Worm (Caenorhabditis elegans) whole organism, L3 larva: ENCODE measurements around the gene sur-5.

ENCODE experiments used
- ZK546.5 ChIP-seq: sonication (generic microtip); optimal IDR thresholded peaks from 2 replicates; lab custom pipeline; 2017; ENCODE audit warnings: missing biosample characterization, missing genetic modification characterization
- aly-2 ChIP-seq: fragments of 150-350 bp; optimal IDR thresholded peaks from 2 replicates; lab custom pipeline; 2014; ENCODE audit warnings: missing biosample characterization, missing genetic modification characterization
- ama-1 ChIP-seq: fragments of 150-350 bp; optimal IDR thresholded peaks from 2 replicates; lab custom pipeline; 2018
- ceh-16 ChIP-seq: sonication (generic microtip); optimal IDR thresholded peaks from 2 replicates; lab custom pipeline; 2017; ENCODE audit warnings: missing biosample characterization, missing genetic modification characterization
- daf-12 ChIP-seq: fragments of 150-350 bp; optimal IDR thresholded peaks from 2 replicates; lab custom pipeline; 2014; ENCODE audit warnings: missing biosample characterization, missing genetic modification reagents, missing genetic modification characterization
- egl-5 ChIP-seq: fragments of 150-350 bp; optimal IDR thresholded peaks from 2 replicates; lab custom pipeline; 2017; ENCODE audit warnings: missing biosample characterization, missing genetic modification reagents, missing genetic modification characterization, inconsistent platforms
- elt-1 ChIP-seq: fragments of 150-350 bp; optimal IDR thresholded peaks from 2 replicates; lab custom pipeline; 2014; ENCODE audit warnings: missing biosample characterization, missing genetic modification characterization
- elt-2 ChIP-seq: sonication (generic microtip); optimal IDR thresholded peaks from 2 replicates; lab custom pipeline; 2016; ENCODE audit warnings: missing genetic modification reagents, mild to moderate bottlenecking, missing genetic modification characterization, missing compliant biosample characterization
- elt-3 ChIP-seq, 3 experiments: fragments of 150-350 bp in 1 of 3; sonication (generic microtip) in 2 of 3; optimal IDR thresholded peaks; 2 replicates in 2 of 3; 4 replicates in 1 of 3; lab custom pipeline; 2014 to 2017; ENCODE audit warnings: missing biosample characterization in 3 of 3, missing genetic modification characterization in 3 of 3
- eor-1 ChIP-seq, 2 experiments: fragments of 150-350 bp; optimal IDR thresholded peaks; 2 replicates each; lab custom pipeline; 2014 to 2018; ENCODE audit warnings: missing biosample characterization in 2 of 2, missing genetic modification characterization in 2 of 2
- fkh-2 ChIP-seq: fragments of 150-350 bp; optimal IDR thresholded peaks from 2 replicates; lab custom pipeline; 2014; ENCODE audit warnings: missing biosample characterization, missing genetic modification reagents, missing genetic modification characterization
- hmg-11 ChIP-seq: sonication (generic microtip); optimal IDR thresholded peaks from 2 replicates; lab custom pipeline; 2016; ENCODE audit warnings: missing genetic modification characterization, missing compliant biosample characterization
- jun-1 ChIP-seq: fragments of 150-350 bp; optimal IDR thresholded peaks from 2 replicates; lab custom pipeline; 2014; ENCODE audit warnings: missing biosample characterization, missing genetic modification reagents, missing genetic modification characterization
- lin-15B ChIP-seq: fragments of 150-350 bp; optimal IDR thresholded peaks from 2 replicates; lab custom pipeline; 2014; ENCODE audit warnings: missing biosample characterization, missing genetic modification characterization
- lsy-12 ChIP-seq: sonication (generic microtip); optimal IDR thresholded peaks from 2 replicates; lab custom pipeline; 2016; ENCODE audit warnings: mild to moderate bottlenecking, missing genetic modification characterization, missing compliant biosample characterization
- mdl-1 ChIP-seq: fragments of 150-350 bp; optimal IDR thresholded peaks from 2 replicates; lab custom pipeline; 2014; ENCODE audit warnings: missing biosample characterization, missing genetic modification characterization
- mml-1 ChIP-seq: fragments of 150-350 bp; sonication (generic microtip); optimal IDR thresholded peaks from 3 replicates; lab custom pipeline; 2014; ENCODE audit warnings: missing biosample characterization, missing genetic modification characterization
- nhr-11 ChIP-seq: fragments of 150-350 bp; optimal IDR thresholded peaks from 2 replicates; lab custom pipeline; 2014; ENCODE audit warnings: missing biosample characterization, missing genetic modification characterization
- nhr-25 ChIP-seq: sonication (generic microtip); optimal IDR thresholded peaks from 2 replicates; lab custom pipeline; 2017; ENCODE audit warnings: missing biosample characterization, missing genetic modification characterization
- nhr-28 ChIP-seq: fragments of 150-350 bp; optimal IDR thresholded peaks from 2 replicates; lab custom pipeline; 2014; ENCODE audit warnings: missing biosample characterization, missing genetic modification characterization
- nhr-43 ChIP-seq: sonication (generic microtip); optimal IDR thresholded peaks from 2 replicates; lab custom pipeline; 2016; ENCODE audit warnings: mild to moderate bottlenecking, missing genetic modification characterization, missing compliant biosample characterization; ENCODE audit not compliant: poor library complexity, severe bottlenecking
- nhr-77 ChIP-seq: fragments of 150-350 bp; optimal IDR thresholded peaks from 2 replicates; lab custom pipeline; 2014; ENCODE audit warnings: missing biosample characterization, missing genetic modification characterization
- pha-4 ChIP-seq: fragments of 150-350 bp; optimal IDR thresholded peaks from 2 replicates; lab custom pipeline; 2014; ENCODE audit warnings: missing biosample characterization, missing genetic modification reagents, missing genetic modification characterization
- pqm-1 ChIP-seq: fragments of 150-350 bp; optimal IDR thresholded peaks from 2 replicates; lab custom pipeline; 2017; ENCODE audit warnings: missing biosample characterization, missing genetic modification characterization, inconsistent platforms
- sea-2 ChIP-seq: fragments of 150-350 bp; sonication (generic microtip); optimal IDR thresholded peaks from 4 replicates; lab custom pipeline; 2014; ENCODE audit warnings: missing biosample characterization, missing genetic modification reagents, missing genetic modification characterization
- tbx-2 ChIP-seq: sonication (generic microtip); optimal IDR thresholded peaks from 2 replicates; lab custom pipeline; 2016; ENCODE audit warnings: mild to moderate bottlenecking, missing genetic modification characterization, missing compliant biosample characterization
- unc-62 ChIP-seq: fragments of 150-350 bp; sonication (generic microtip); optimal IDR thresholded peaks from 4 replicates; lab custom pipeline; 2014; ENCODE audit warnings: missing biosample characterization, missing genetic modification reagents, missing genetic modification characterization
- zag-1 ChIP-seq: fragments of 150-350 bp; optimal IDR thresholded peaks from 2 replicates; lab custom pipeline; 2014; ENCODE audit warnings: missing biosample characterization, missing genetic modification characterization
- ztf-11 ChIP-seq: fragments of 150-350 bp; optimal IDR thresholded peaks from 2 replicates; lab custom pipeline; 2014; ENCODE audit warnings: missing biosample characterization, missing genetic modification characterization
- ztf-4 ChIP-seq: fragments of 150-350 bp; optimal IDR thresholded peaks from 2 replicates; lab custom pipeline; 2014; ENCODE audit warnings: missing biosample characterization, missing genetic modification characterization

sur-5 gene

ce11 chrX:7306434-7306833 is 1.1 kb upstream of the sur-5 start (continued):
- TF ChIP-seq pqm-1 (tag; lab: Kevin White, UChicago) = no peak
- no peak for TF ChIP-seq aly-2 (tag; lab: Kevin White, UChicago)
- TF ChIP-seq pha-4 (tag; lab: Kevin White, UChicago) = peak; percentile 74
- TF ChIP-seq nhr-77 (tag; lab: Kevin White, UChicago) = no peak

ce11 chrX:7303115-7303514 is 2.3 kb downstream of the sur-5 start:
- TF ChIP-seq pqm-1 (tag; lab: Kevin White, UChicago) = peak; percentile 36
- no peak for TF ChIP-seq lin-15B (tag; lab: Kevin White, UChicago)
- no peak for TF ChIP-seq nhr-25 (tag; lab: Kevin White, UChicago)
- TF ChIP-seq nhr-11 (tag; lab: Kevin White, UChicago) = no peak
- no peak for TF ChIP-seq hmg-11
- TF ChIP-seq fkh-2 (tag; lab: Kevin White, UChicago) = no peak
- TF ChIP-seq elt-2 (tag; lab: Kevin White, UChicago) = peak; percentile 62
- no peak for TF ChIP-seq lsy-12 (tag; lab: Kevin White, UChicago)

ce11 chrX:7298652-7299051 is 6.7 kb downstream of the sur-5 start, which contains the start of gene K03A1.4:
K03A1.4 (minus strand) TSS chrX:7298752.
- no peak for TF ChIP-seq lin-15B (tag; lab: Kevin White, UChicago)
- no peak for TF ChIP-seq unc-62
- no peak for TF ChIP-seq nhr-43 (tag; lab: Kevin White, UChicago)
- no peak for TF ChIP-seq fkh-2 (tag; lab: Kevin White, UChicago)
- no peak for TF ChIP-seq nhr-77 (tag; lab: Kevin White, UChicago)
- no peak for TF ChIP-seq ztf-11 (tag; lab: Kevin White, UChicago)
- no peak for TF ChIP-seq hmg-11
- no peak for TF ChIP-seq ama-1 (lab: Kevin White, UChicago)
- no peak for TF ChIP-seq eor-1 (tag; optimal IDR thresholded peaks at IDR 0.05; lab: Kevin White, UChicago)
- TF ChIP-seq jun-1 = no peak
- TF ChIP-seq daf-12 (tag; lab: Kevin White, UChicago) = no peak
- no peak for TF ChIP-seq mdl-1 (tag; lab: Kevin White, UChicago)
- no peak for TF ChIP-seq ZK546.5 (tag; lab: Kevin White, UChicago)
- no peak for TF ChIP-seq elt-3 (tag; optimal IDR thresholded peaks at IDR 0.05; lab: Kevin White, UChicago)
- no peak for TF ChIP-seq nhr-25 (tag; lab: Kevin White, UChicago)

- TF ChIP-seq zag-1 (tag; lab: Kevin White, UChicago) = no peak
- TF ChIP-seq lsy-12 (tag; lab: Kevin White, UChicago) = no peak
- TF ChIP-seq egl-5 (tag; lab: Kevin White, UChicago) = no peak
- no peak for TF ChIP-seq tbx-2 (tag; lab: Kevin White, UChicago)
Measured at ce11 chrX:7296310-7296709, 9.1 kb downstream of the sur-5 start.

ce11 chrX:7291810-7292209 is 13.6 kb downstream of the sur-5 start, which contains the start of gene lron-7:
lron-7 (plus strand) TSS chrX:7292132.
- TF ChIP-seq sea-2 (GFP tag; lab: Kevin White, UChicago) (no peak), pqm-1 (tag; lab: Kevin White, UChicago) (peak; percentile 80), elt-2 (tag; lab: Kevin White, UChicago) (peak; percentile 71), lin-15B (tag; lab: Kevin White, UChicago) (no peak), ztf-4 (tag; lab: Kevin White, UChicago) (no peak), ZK546.5 (tag; lab: Kevin White, UChicago) (no peak), lsy-12 (tag; lab: Kevin White, UChicago) (no peak), ceh-16 (tag; lab: Kevin White, UChicago) (no peak), mml-1 (tag; lab: Kevin White, UChicago) (no peak), pha-4 (tag; lab: Kevin White, UChicago) (peak; percentile 41), nhr-28 (no peak), elt-1 (tag; lab: Kevin White, UChicago) (no peak), egl-5 (tag; lab: Kevin White, UChicago) (no peak), nhr-11 (tag; lab: Kevin White, UChicago) (no peak)
